Worm (Caenorhabditis elegans) whole organism, L4/young adult: ENCODE data around the gene oac-50.

Experiments used
- dao-5 ChIP-seq: sonication (generic microtip); optimal IDR thresholded peaks from 2 replicates; lab custom pipeline; 2016; ENCODE audit warnings: missing genotype, missing genetic modification characterization, moderate library complexity, missing compliant biosample characterization
- him-1 ChIP-seq: sonication (generic microtip); optimal IDR thresholded peaks from 2 replicates; lab custom pipeline; 2016; ENCODE audit warnings: missing genotype, missing genetic modification reagents, missing genetic modification characterization, missing compliant biosample characterization

DNA sequence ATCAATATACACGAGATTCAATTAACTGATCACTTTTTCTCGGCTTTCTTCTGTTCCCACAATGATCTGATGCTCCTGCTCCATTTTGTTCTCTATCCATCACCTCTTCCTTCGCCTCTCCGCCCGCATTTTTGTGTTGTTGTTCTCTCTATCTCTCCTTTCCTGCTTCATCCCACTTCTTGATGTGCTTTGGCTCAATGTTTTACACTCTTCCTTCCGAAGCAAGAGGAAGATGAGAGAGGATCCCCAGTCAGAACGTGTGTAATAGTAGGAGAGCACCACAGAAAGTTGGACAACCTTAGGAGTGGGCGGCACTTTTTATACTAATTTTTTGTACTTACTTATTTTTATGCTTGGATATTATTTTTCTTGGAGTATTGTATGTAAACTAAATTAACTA is 38.6 kb upstream of the oac-50 start:
- TF ChIP-seq him-1 (tag; lab: Kevin White, UChicago) (no peak), dao-5 (no peak)
